Fruit fly (Drosophila melanogaster): ENCODE data around the gene Lip2.
A peak's percentile ranks its signal among the peaks of the same experiment; 100 is the strongest.

Lip2 gene

DNA sequence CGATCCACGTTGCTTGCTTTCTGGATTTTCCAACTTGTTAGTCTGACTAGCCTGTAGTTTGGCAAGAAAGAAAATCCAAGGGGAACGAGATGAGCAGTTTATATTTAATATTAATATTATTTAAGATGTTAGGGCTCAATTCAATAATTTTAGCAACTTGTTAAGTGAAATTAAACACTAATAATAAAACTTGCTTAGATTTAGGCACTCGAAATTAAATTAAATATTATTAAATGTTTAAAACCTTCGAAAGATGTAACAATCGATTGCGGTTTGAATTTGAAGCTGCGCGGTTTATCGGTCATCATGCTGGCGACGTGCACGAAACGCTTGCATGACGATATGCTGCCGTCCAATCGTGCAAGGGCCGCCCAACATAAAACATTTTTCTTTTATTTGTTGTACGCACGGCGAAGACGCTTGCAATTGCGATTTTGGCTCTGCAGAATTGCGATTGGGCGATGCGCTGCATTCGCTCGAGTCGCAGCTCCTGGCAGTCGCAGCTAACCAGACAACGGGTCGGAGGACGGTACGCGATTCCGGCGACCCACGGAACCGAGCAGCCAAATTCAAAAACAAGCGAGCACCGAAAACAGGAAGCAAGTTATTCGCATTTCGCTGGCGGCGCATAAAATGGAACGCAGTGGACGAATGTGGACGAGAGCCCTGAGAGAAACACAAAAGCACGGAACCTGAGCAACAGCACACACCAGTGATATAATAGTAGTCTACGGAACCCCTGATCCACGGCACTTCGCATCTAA is 27.9 kb upstream of the Lip2 start, which contains the start of the genes Vha16-5 and CG12299:
Gene Vha16-5 (minus strand): TSS at position 51 of the 764 bp plus-strand sequence.
Gene CG12299 (plus strand): TSS at position 353 of the 764 bp plus-strand sequence.
- TF ChIP-seq acj6 (GFP tag; optimal IDR thresholded peaks at IDR 0.05) (peak; percentile 73), Ets96B (tag; optimal IDR thresholded peaks at IDR 0.05) (no peak), CG10669 (GFP tag; optimal IDR thresholded peaks at IDR 0.05) (no peak), CG15336 (GFP tag; IDR thresholded peaks at IDR 0.05) (peak; percentile 17; the same call in 1 of the 2 replicates), CG11902 (GFP tag; optimal IDR thresholded peaks at IDR 0.05) (peak; percentile 32), CG34406 (GFP tag; optimal IDR thresholded peaks at IDR 0.05) (peak; percentile 48), CG6163 (GFP tag; IDR thresholded peaks at IDR 0.05) (peak; percentile 79), Hr39 (GFP tag; optimal IDR thresholded peaks at IDR 0.05) (peak; percentile 73), CG6276 (GFP tag; optimal IDR thresholded peaks at IDR 0.05) (no peak), Smox (GFP tag; optimal IDR thresholded peaks at IDR 0.05) (no peak), CG3919 (GFP tag; optimal IDR thresholded peaks at IDR 0.05) (peak; percentile 86), CG3032 (tag; optimal IDR thresholded peaks at IDR 0.05) (peak; percentile 47), CG6808 (GFP tag; optimal IDR thresholded peaks at IDR 0.05) (no peak), cyc (GFP tag; optimal IDR thresholded peaks at IDR 0.05) (peak; percentile 70), CG11294 (GFP tag; IDR thresholded peaks at IDR 0.05) (peak; percentile 21; the same call in 1 of the 2 replicates), Hr4 (GFP tag; optimal IDR thresholded peaks at IDR 0.05) (peak; percentile 78), CG6854 (GFP tag; optimal IDR thresholded peaks at IDR 0.05) (no peak), CG11762 (GFP tag; optimal IDR thresholded peaks at IDR 0.05; ENCODE audit: insufficient read depth) (no peak), CG1621 (tag; optimal IDR thresholded peaks at IDR 0.05) (peak; percentile 32), fd85E (GFP tag; optimal IDR thresholded peaks at IDR 0.05) (no peak), vri (GFP tag; optimal IDR thresholded peaks at IDR 0.05) (no peak), fkh (GFP tag; optimal IDR thresholded peaks at IDR 0.05) (peak; percentile 77), Eip93F (GFP tag; optimal IDR thresholded peaks at IDR 0.05) (no peak), CG8119 (GFP tag; IDR thresholded peaks at IDR 0.05) (0 out of 3 replicates have a peak, but pooled peaks have one; percentile 12), esn (GFP tag; optimal IDR thresholded peaks at IDR 0.05) (peak; percentile 82), Eip78C (GFP tag) (peak; percentile 85), CG6792 (GFP tag; optimal IDR thresholded peaks at IDR 0.05) (peak; percentile 39), Ets21C (GFP tag; optimal IDR thresholded peaks at IDR 0.05) (peak; percentile 65), pdm3 (GFP tag; optimal IDR thresholded peaks at IDR 0.05) (no peak), Sox15 (GFP tag; optimal IDR thresholded peaks at IDR 0.05) (peak; percentile 42), Hr38 (GFP tag; optimal IDR thresholded peaks at IDR 0.05) (peak; percentile 45), eg (GFP tag; IDR thresholded peaks at IDR 0.05) (peak; percentile 67), CG10631 (GFP tag; optimal IDR thresholded peaks at IDR 0.05) (no peak), lz (GFP tag; optimal IDR thresholded peaks at IDR 0.05) (peak; percentile 79), CG31627 (GFP tag; optimal IDR thresholded peaks at IDR 0.05) (peak; percentile 78)

DNA sequence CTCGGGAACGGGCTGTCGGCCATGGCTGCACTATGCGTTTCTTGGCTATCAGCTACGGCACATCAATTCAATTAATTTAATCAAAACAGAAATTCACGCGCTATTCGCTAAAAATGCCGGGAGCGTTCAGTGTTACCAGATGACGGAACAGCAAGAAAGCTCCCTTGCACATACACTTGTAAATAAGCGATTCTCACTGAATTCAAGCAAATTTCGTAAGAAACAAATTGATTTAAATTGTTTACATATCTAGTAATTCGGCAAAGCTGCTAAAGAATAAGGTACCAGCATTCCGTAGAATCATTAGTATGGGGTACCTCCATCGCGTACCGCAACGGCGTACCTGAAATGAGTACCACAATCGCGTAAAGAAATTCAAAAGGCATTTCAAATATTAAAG is 26.7 kb upstream of the Lip2 start, which contains the start of gene Nup107:
Gene Nup107 (minus strand): TSS at position 149 of the 400 bp plus-strand sequence.
- TF ChIP-seq CG11294 (GFP tag; IDR thresholded peaks at IDR 0.05) (no peak), acj6 (GFP tag; optimal IDR thresholded peaks at IDR 0.05) (no peak), CG6792 (GFP tag; optimal IDR thresholded peaks at IDR 0.05) (no peak), Eip78C (GFP tag) (peak; percentile 52), CG6854 (GFP tag; optimal IDR thresholded peaks at IDR 0.05) (no peak), Hr39 (GFP tag; optimal IDR thresholded peaks at IDR 0.05) (no peak), spab (GFP tag; optimal IDR thresholded peaks at IDR 0.05) (no peak), CG6163 (GFP tag; IDR thresholded peaks at IDR 0.05) (0 out of 3 replicates have a peak, but pooled peaks have one; percentile 11), ss (GFP tag; optimal IDR thresholded peaks at IDR 0.05) (no peak), CG16779 (tag; optimal IDR thresholded peaks at IDR 0.05) (no peak), Blimp-1 (GFP tag; optimal IDR thresholded peaks at IDR 0.05) (no peak), vri (GFP tag; optimal IDR thresholded peaks at IDR 0.05) (no peak), CG4318 (GFP tag; optimal IDR thresholded peaks at IDR 0.05) (no peak), CG8119 (GFP tag; IDR thresholded peaks at IDR 0.05) (no peak), cyc (GFP tag; optimal IDR thresholded peaks at IDR 0.05) (peak; percentile 10), CG15336 (GFP tag; IDR thresholded peaks at IDR 0.05) (no peak), dsx (GFP tag; optimal IDR thresholded peaks at IDR 0.05; ENCODE audit: poor library complexity, severe bottlenecking) (no peak), CG3032 (tag; optimal IDR thresholded peaks at IDR 0.05) (peak; percentile 19), lz (GFP tag; optimal IDR thresholded peaks at IDR 0.05) (peak; percentile 7), CG11902 (GFP tag; optimal IDR thresholded peaks at IDR 0.05) (no peak), dac (GFP tag; optimal IDR thresholded peaks at IDR 0.05) (no peak), pdm3 (GFP tag; optimal IDR thresholded peaks at IDR 0.05) (no peak), Ets21C (GFP tag; optimal IDR thresholded peaks at IDR 0.05) (no peak), OdsH (GFP tag; optimal IDR thresholded peaks at IDR 0.05) (no peak), CG8319 (GFP tag; optimal IDR thresholded peaks at IDR 0.05) (no peak), Sox14 (GFP tag; optimal IDR thresholded peaks at IDR 0.05) (no peak), Hr38 (GFP tag; optimal IDR thresholded peaks at IDR 0.05) (no peak), Gug (GFP tag; IDR thresholded peaks at IDR 0.05) (no peak), net (GFP tag; optimal IDR thresholded peaks at IDR 0.05) (no peak), Ets96B (tag; optimal IDR thresholded peaks at IDR 0.05) (no peak)
